Worm (Caenorhabditis elegans) whole organism, L3 larva: ENCODE data around the gene W06D11.3.

Experiments
- R02D3.7 ChIP-seq: fragments of 150-350 bp; optimal IDR thresholded peaks from 2 replicates; lab custom pipeline; 2014; ENCODE audit warnings: missing biosample characterization, missing genetic modification characterization
- ceh-28 ChIP-seq: fragments of 150-350 bp; optimal IDR thresholded peaks from 2 replicates; lab custom pipeline; 2014; ENCODE audit warnings: missing biosample characterization, missing genetic modification reagents, missing genetic modification characterization
- elt-3 ChIP-seq, 3 experiments: fragments of 150-350 bp in 1 of 3; sonication (generic microtip) in 2 of 3; optimal IDR thresholded peaks; 2 replicates in 2 of 3; 4 replicates in 1 of 3; lab custom pipeline; 2014 to 2017; ENCODE audit warnings: missing biosample characterization in 3 of 3, missing genetic modification characterization in 3 of 3
- lin-15B ChIP-seq: fragments of 150-350 bp; optimal IDR thresholded peaks from 2 replicates; lab custom pipeline; 2014; ENCODE audit warnings: missing biosample characterization, missing genetic modification characterization

ce11 chrX:12343279-12343678 is 44.8 kb downstream of the W06D11.3 start, which contains the start of the genes nspc-9 and nspc-10:
- TF ChIP-seq lin-15B (tag; lab: Kevin White, UChicago), result no peak
- TF ChIP-seq R02D3.7 (tag; lab: Kevin White, UChicago), result no peak
- TF ChIP-seq elt-3 (tag; optimal IDR thresholded peaks at IDR 0.05; lab: Kevin White, UChicago), result no peak
- TF ChIP-seq ceh-28 (tag; lab: Kevin White, UChicago), result no peak
